Fruit fly (Drosophila melanogaster) whole organism, prepupa: ENCODE data around the gene CG11980.

ENCODE experiments used
- CG10631 ChIP-seq: fragments of 200-800 bp; sonication (Bioruptor generic); optimal IDR thresholded peaks from 2 replicates; lab custom pipeline; 2016; ENCODE audit warnings: missing biosample characterization, missing genetic modification characterization
- CG11762 ChIP-seq: fragments of 200-800 bp; sonication (Bioruptor generic); optimal IDR thresholded peaks from 3 replicates; lab custom pipeline; 2016; ENCODE audit warnings: missing biosample characterization, missing genetic modification characterization; ENCODE audit not compliant: insufficient read depth
- CG31627 ChIP-seq: fragments of 200-800 bp; sonication (Bioruptor generic); optimal IDR thresholded peaks from 3 replicates; lab custom pipeline; 2016; ENCODE audit warnings: missing biosample characterization, missing genetic modification characterization
- CG4318 ChIP-seq: fragments of 200-800 bp; sonication (Bioruptor generic); optimal IDR thresholded peaks from 3 replicates; lab custom pipeline; 2017; ENCODE audit warnings: missing biosample characterization, mild to moderate bottlenecking, missing genetic modification characterization
- CG6792 ChIP-seq: fragments of 200-800 bp; sonication (Bioruptor generic); optimal IDR thresholded peaks from 3 replicates; lab custom pipeline; 2016; ENCODE audit warnings: missing biosample characterization, missing genetic modification characterization
- CG8119 ChIP-seq: fragments of 200-800 bp; sonication (Bioruptor generic); IDR thresholded peaks from 3 replicates; pipeline ENCODE4 v1.3.6; 2022; ENCODE audit warnings: missing biosample characterization, missing genetic modification characterization
- CG9139 ChIP-seq: fragments of 200-800 bp; sonication (Bioruptor generic); optimal IDR thresholded peaks from 3 replicates; lab custom pipeline; 2017; ENCODE audit warnings: missing biosample characterization, mild to moderate bottlenecking, missing genetic modification characterization
- Hr39 ChIP-seq: fragments of 200-800 bp; sonication (Bioruptor generic); optimal IDR thresholded peaks from 2 replicates; lab custom pipeline; 2016; ENCODE audit warnings: missing biosample characterization, missing genetic modification characterization
- OdsH ChIP-seq: fragments of 200-800 bp; sonication (Bioruptor generic); optimal IDR thresholded peaks from 3 replicates; lab custom pipeline; 2016; ENCODE audit warnings: missing biosample characterization, missing genetic modification characterization
- Smox ChIP-seq: fragments of 200-800 bp; sonication (Bioruptor generic); optimal IDR thresholded peaks from 3 replicates; lab custom pipeline; 2016; ENCODE audit warnings: missing biosample characterization, missing genetic modification characterization
- dsx ChIP-seq: fragments of 200-800 bp; optimal IDR thresholded peaks from 3 replicates; lab custom pipeline; 2019; ENCODE audit warnings: missing biosample characterization, mild to moderate bottlenecking, missing genetic modification characterization, moderate library complexity; ENCODE audit not compliant: poor library complexity, severe bottlenecking
- salr ChIP-seq, 2 experiments: fragments of 200-800 bp; sonication (Bioruptor generic); optimal IDR thresholded peaks; 3 replicates each; lab custom pipeline; 2016 to 2018; ENCODE audit warnings: missing biosample characterization in 2 of 2, missing genetic modification characterization in 2 of 2, mild to moderate bottlenecking in 1 of 2

DNA sequence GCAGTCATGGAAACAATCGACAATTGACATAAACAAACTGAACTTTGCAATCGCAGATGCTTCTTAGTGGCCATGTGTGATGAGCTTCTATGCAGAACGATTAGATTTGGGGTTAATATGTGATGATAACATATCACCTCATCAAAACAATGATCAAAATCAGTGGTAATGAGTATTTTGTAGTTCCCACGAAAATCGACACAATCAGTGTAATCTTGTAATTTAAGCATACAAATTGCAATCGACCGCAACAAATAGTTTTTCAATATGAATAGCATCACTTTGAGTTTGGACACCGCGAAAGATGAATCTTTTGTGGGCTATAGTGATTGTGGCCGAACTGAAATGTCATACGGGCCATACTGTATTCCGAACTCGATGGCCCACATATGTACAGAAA lies 6.4 kb upstream of the CG11980 start, which contains the start of gene CG11977:
- TF ChIP-seq Smox (GFP tag; lab: Kevin White, UChicago) = no peak
- no peak for TF ChIP-seq dsx
- TF ChIP-seq CG9139 (GFP tag; lab: Kevin White, UChicago) = no peak
- no peak for TF ChIP-seq CG31627
- no peak for TF ChIP-seq CG6792 (GFP tag; lab: Kevin White, UChicago)
- TF ChIP-seq CG10631 (GFP tag; lab: Kevin White, UChicago) = no peak
- no peak for TF ChIP-seq CG8119 (GFP tag; lab: Robert Waterston, UW)
- TF ChIP-seq OdsH (GFP tag; lab: Kevin White, UChicago) = no peak
- no peak for TF ChIP-seq Hr39 (GFP tag; lab: Kevin White, UChicago)
- no peak for TF ChIP-seq CG11762 (GFP tag; lab: Kevin White, UChicago)
- TF ChIP-seq CG4318 (GFP tag; lab: Kevin White, UChicago) = no peak
- TF ChIP-seq salr (GFP tag; optimal IDR thresholded peaks at IDR 0.05; lab: Kevin White, UChicago) = no peak
